Fruit fly (Drosophila melanogaster) whole organism: ENCODE results near the gene Eip75B.

ENCODE experiments used
- CG8478 ChIP-seq: fragments of >200 bp; optimal IDR thresholded peaks from 2 replicates; lab custom pipeline; 2018; ENCODE audit warnings: inconsistent platforms
- psq ChIP-seq: fragments of >200 bp; optimal IDR thresholded peaks from 2 replicates; lab custom pipeline; 2017
- usp ChIP-seq: fragments of >200 bp; optimal IDR thresholded peaks from 2 replicates; lab custom pipeline; 2017; ENCODE audit warnings: missing biosample characterization, missing genetic modification characterization, mixed read lengths

DNA sequence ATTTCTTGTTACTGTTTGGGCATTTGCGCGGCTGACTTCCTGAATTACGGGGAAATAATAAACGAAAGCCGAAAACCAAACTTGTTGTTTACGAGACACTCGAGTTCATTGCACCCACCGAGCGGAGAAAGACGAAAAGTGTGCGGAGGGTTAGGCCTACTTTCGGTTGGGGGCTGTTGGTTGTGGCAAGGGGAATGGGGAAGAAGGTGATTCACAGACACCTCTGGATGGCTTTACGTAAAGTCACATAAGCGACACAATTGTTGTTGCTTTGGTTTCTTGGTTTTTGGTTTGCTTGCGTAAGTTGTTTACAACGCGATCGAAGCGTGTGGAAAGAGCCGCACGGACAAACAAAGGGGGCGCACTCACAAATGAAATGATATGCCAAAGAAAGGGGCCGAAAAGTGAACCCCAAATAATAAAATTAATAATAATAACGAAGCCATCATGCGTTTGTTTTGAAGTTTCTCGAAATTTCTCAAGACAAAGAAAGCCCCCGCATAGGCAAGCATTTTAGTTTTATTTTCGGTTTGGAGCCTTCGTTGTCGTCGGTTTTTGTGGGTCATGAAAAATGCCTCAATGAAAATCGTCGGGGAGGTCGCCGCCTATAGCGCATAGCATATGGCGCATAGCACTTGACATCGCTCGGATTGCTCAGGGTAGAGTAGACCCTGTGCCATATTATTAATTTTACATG is 100.8 kb downstream of the Eip75B start:
- no peak for TF ChIP-seq CG8478 (lab: Kevin White, UChicago)
- TF ChIP-seq usp = no peak
- TF ChIP-seq psq (lab: Kevin White, UChicago) = no peak
